Worm (Caenorhabditis elegans) whole organism, L1 larva: Measurements from ENCODE around the gene F32H5.1.

ENCODE experiments used
- C04F5.9 ChIP-seq: sonication (generic microtip); optimal IDR thresholded peaks from 2 replicates; lab custom pipeline; 2016; ENCODE audit warnings: missing genetic modification characterization, missing compliant biosample characterization
- C16A3.4 ChIP-seq: fragments of 150-350 bp; optimal IDR thresholded peaks from 2 replicates; lab custom pipeline; 2014; ENCODE audit warnings: missing biosample characterization, missing genetic modification characterization
- Y116A8C.19 ChIP-seq: sonication (generic microtip); optimal IDR thresholded peaks from 2 replicates; lab custom pipeline; 2016; ENCODE audit warnings: missing compliant biosample characterization, missing genetic modification characterization, borderline replicate concordance
- alr-1 ChIP-seq: fragments of 200-800 bp; sonication (Bioruptor generic); optimal IDR thresholded peaks from 2 replicates; lab custom pipeline; 2018; ENCODE audit warnings: borderline replicate concordance, mild to moderate bottlenecking, missing genetic modification characterization, missing compliant biosample characterization
- aly-2 ChIP-seq: fragments of 150-350 bp; optimal IDR thresholded peaks from 2 replicates; lab custom pipeline; 2014; ENCODE audit warnings: missing biosample characterization, missing genetic modification characterization
- ama-1 ChIP-seq: fragments of 150-350 bp; optimal IDR thresholded peaks from 2 replicates; lab custom pipeline; 2014
- blmp-1 ChIP-seq: fragments of 150-350 bp; optimal IDR thresholded peaks from 2 replicates; lab custom pipeline; 2014; ENCODE audit warnings: missing biosample characterization, missing genetic modification characterization
- ceh-82 ChIP-seq, 3 experiments: fragments of 150-350 bp in 1 of 3; sonication (generic microtip) in 2 of 3; optimal IDR thresholded peaks; 2 replicates each; lab custom pipeline; 2014 to 2017; ENCODE audit warnings: missing biosample characterization in 3 of 3, missing genetic modification characterization in 3 of 3
- ceh-88 ChIP-seq: fragments of 200-800 bp; sonication (Bioruptor generic); IDR thresholded peaks from 2 replicates; pipeline ENCODE4 v1.3.6; 2022; ENCODE audit warnings: missing genetic modification characterization, missing compliant biosample characterization
- ceh-90 ChIP-seq: sonication (generic microtip); optimal IDR thresholded peaks from 2 replicates; lab custom pipeline; 2016; ENCODE audit warnings: missing genetic modification characterization, missing compliant biosample characterization
- dpl-1 ChIP-seq, 3 experiments: fragments of 150-350 bp in 2 of 3; sonication (generic microtip) in 1 of 3; optimal IDR thresholded peaks; 2 replicates each; lab custom pipeline; 2014 to 2017; ENCODE audit warnings: missing biosample characterization in 3 of 3, missing genetic modification characterization in 3 of 3, missing genetic modification reagents in 3 of 3
- efl-1 ChIP-seq, 4 experiments: fragments of 150-350 bp; optimal IDR thresholded peaks in 3 of 4; peaks in 1 of 4; 1 replicate in 1 of 4; 2 replicates in 3 of 4; lab custom pipeline; 2014; ENCODE audit warnings: missing biosample characterization in 2 of 4, missing genetic modification characterization in 2 of 4, missing genetic modification reagents in 2 of 4
- egl-27 ChIP-seq, 2 experiments: fragments of 150-350 bp in 1 of 2; sonication (generic microtip); optimal IDR thresholded peaks; 3 replicates each; lab custom pipeline; 2017 to 2018; ENCODE audit warnings: missing biosample characterization in 2 of 2, missing genetic modification characterization in 2 of 2, missing genetic modification reagents in 2 of 2
- elt-2 ChIP-seq: sonication (generic microtip); optimal IDR thresholded peaks from 2 replicates; lab custom pipeline; 2016; ENCODE audit warnings: missing genetic modification characterization, mild to moderate bottlenecking, inconsistent platforms, missing compliant biosample characterization, missing genetic modification reagents
- elt-3 ChIP-seq, 6 experiments: fragments of 150-350 bp in 1 of 6; sonication (generic microtip); optimal IDR thresholded peaks; 2 replicates each; lab custom pipeline; 2017 to 2018; ENCODE audit warnings: missing biosample characterization in 6 of 6, missing genetic modification characterization in 6 of 6, inconsistent platforms in 1 of 6
- fkh-4 ChIP-seq: sonication (generic microtip); optimal IDR thresholded peaks from 2 replicates; lab custom pipeline; 2016; ENCODE audit warnings: missing compliant biosample characterization, missing genetic modification characterization, borderline replicate concordance
- fos-1 ChIP-seq: fragments of 150-350 bp; optimal IDR thresholded peaks from 2 replicates; lab custom pipeline; 2014; ENCODE audit warnings: missing biosample characterization, missing genetic modification characterization
- grh-1 ChIP-seq: fragments of 200-800 bp; sonication (Bioruptor generic); IDR thresholded peaks from 2 replicates; pipeline ENCODE4 v1.3.6; 2022; ENCODE audit warnings: missing genetic modification reagents, missing genetic modification characterization, missing compliant biosample characterization
- lin-13 ChIP-seq: fragments of 150-350 bp; optimal IDR thresholded peaks from 2 replicates; lab custom pipeline; 2014; ENCODE audit warnings: missing biosample characterization, missing genetic modification reagents, missing genetic modification characterization
- lin-14 ChIP-seq: fragments of 200-800 bp; sonication (Bioruptor generic); optimal IDR thresholded peaks from 2 replicates; lab custom pipeline; 2018; ENCODE audit warnings: mild to moderate bottlenecking, missing genetic modification characterization, moderate library complexity, missing compliant biosample characterization
- lin-35 ChIP-seq, 2 experiments: fragments of 150-350 bp; optimal IDR thresholded peaks; 2 replicates each; lab custom pipeline; 2014; ENCODE audit warnings: missing biosample characterization in 2 of 2, missing genetic modification characterization in 2 of 2, missing genetic modification reagents in 2 of 2
- lir-3 ChIP-seq: sonication (generic microtip); optimal IDR thresholded peaks from 2 replicates; lab custom pipeline; 2016; ENCODE audit warnings: mild to moderate bottlenecking, missing genetic modification characterization, moderate library complexity, missing compliant biosample characterization; ENCODE audit not compliant: poor library complexity
- lsy-2 ChIP-seq, 2 experiments: fragments of 150-350 bp; optimal IDR thresholded peaks; 2 replicates each; lab custom pipeline; 2014; ENCODE audit warnings: missing biosample characterization in 2 of 2, missing genetic modification characterization in 2 of 2
- mdl-1 ChIP-seq, 2 experiments: fragments of 150-350 bp; optimal IDR thresholded peaks; 2 replicates each; lab custom pipeline; 2014 to 2017; ENCODE audit warnings: missing biosample characterization in 2 of 2, missing genetic modification characterization in 2 of 2, inconsistent platforms in 1 of 2
- mef-2 ChIP-seq: fragments of 150-350 bp; optimal IDR thresholded peaks from 2 replicates; lab custom pipeline; 2014; ENCODE audit warnings: missing biosample characterization, missing genetic modification characterization
- mep-1 ChIP-seq: fragments of 150-350 bp; optimal IDR thresholded peaks from 2 replicates; lab custom pipeline; 2014; ENCODE audit warnings: missing biosample characterization, missing genetic modification characterization
- nhr-11 ChIP-seq: fragments of 150-350 bp; optimal IDR thresholded peaks from 2 replicates; lab custom pipeline; 2014; ENCODE audit warnings: missing biosample characterization, missing genetic modification characterization
- nhr-19 ChIP-seq: fragments of 200-800 bp; sonication (Bioruptor generic); conservative IDR thresholded peaks from 2 replicates; pipeline ENCODE4 v1.3.6; 2022; ENCODE audit warnings: missing genetic modification characterization, missing compliant biosample characterization
- nhr-20 ChIP-seq: sonication (generic microtip); optimal IDR thresholded peaks from 2 replicates; lab custom pipeline; 2016; ENCODE audit warnings: mild to moderate bottlenecking, missing genetic modification characterization, missing compliant biosample characterization
- nhr-237 ChIP-seq: fragments of 150-350 bp; optimal IDR thresholded peaks from 2 replicates; lab custom pipeline; 2014; ENCODE audit warnings: missing biosample characterization, missing genetic modification characterization
- nhr-28 ChIP-seq: fragments of 150-350 bp; optimal IDR thresholded peaks from 2 replicates; lab custom pipeline; 2014; ENCODE audit warnings: missing biosample characterization, missing genetic modification characterization
- nhr-47 ChIP-seq: sonication (generic microtip); optimal IDR thresholded peaks from 2 replicates; lab custom pipeline; 2016; ENCODE audit warnings: mild to moderate bottlenecking, missing genetic modification characterization, moderate library complexity, missing compliant biosample characterization
- nhr-71 ChIP-seq: sonication (generic microtip); optimal IDR thresholded peaks from 2 replicates; lab custom pipeline; 2016; ENCODE audit warnings: mild to moderate bottlenecking, missing genetic modification characterization, moderate library complexity, missing compliant biosample characterization
- nhr-84 ChIP-seq: sonication (generic microtip); optimal IDR thresholded peaks from 2 replicates; lab custom pipeline; 2017; ENCODE audit warnings: missing biosample characterization, missing genetic modification characterization
- nhr-85 ChIP-seq: sonication (generic microtip); peaks from one replicate; lab custom pipeline; 2016; ENCODE audit warnings: missing genetic modification characterization, inconsistent platforms, missing compliant biosample characterization
- nhr-90 ChIP-seq: sonication (generic microtip); optimal IDR thresholded peaks from 2 replicates; lab custom pipeline; 2016; ENCODE audit warnings: mild to moderate bottlenecking, missing genetic modification characterization, missing compliant biosample characterization; ENCODE audit not compliant: poor library complexity
- pag-3 ChIP-seq: sonication (generic microtip); optimal IDR thresholded peaks from 2 replicates; lab custom pipeline; 2017; ENCODE audit warnings: missing genetic modification characterization, mild to moderate bottlenecking, missing compliant biosample characterization, antibody characterized with exemption, borderline replicate concordance; ENCODE audit not compliant: insufficient read depth
- pax-3 ChIP-seq: fragments of 200-800 bp; sonication (Bioruptor generic); optimal IDR thresholded peaks from 2 replicates; lab custom pipeline; 2018; ENCODE audit warnings: mild to moderate bottlenecking, missing genetic modification characterization, moderate library complexity, missing compliant biosample characterization
- rnt-1 ChIP-seq: sonication (generic microtip); optimal IDR thresholded peaks from 2 replicates; lab custom pipeline; 2016; ENCODE audit warnings: mild to moderate bottlenecking, missing genetic modification characterization, moderate library complexity, missing compliant biosample characterization
- snu-23 ChIP-seq: sonication (generic microtip); optimal IDR thresholded peaks from 2 replicates; lab custom pipeline; 2016; ENCODE audit warnings: missing genetic modification characterization, missing compliant biosample characterization
- swsn-7 ChIP-seq: sonication (generic microtip); optimal IDR thresholded peaks from 2 replicates; lab custom pipeline; 2016; ENCODE audit warnings: missing genetic modification characterization, missing compliant biosample characterization
- tlp-1 ChIP-seq: fragments of 150-350 bp; optimal IDR thresholded peaks from 2 replicates; lab custom pipeline; 2014; ENCODE audit warnings: missing biosample characterization, missing genetic modification characterization
- unc-62 ChIP-seq: fragments of 150-350 bp; optimal IDR thresholded peaks from 2 replicates; lab custom pipeline; 2014; ENCODE audit warnings: missing biosample characterization, missing genetic modification reagents, missing genetic modification characterization
- vab-15 ChIP-seq: sonication (generic microtip); optimal IDR thresholded peaks from 2 replicates; lab custom pipeline; 2017; ENCODE audit warnings: missing genotype, mild to moderate bottlenecking, missing genetic modification characterization, missing compliant biosample characterization
- xbp-1 ChIP-seq: sonication (generic microtip); optimal IDR thresholded peaks from 2 replicates; lab custom pipeline; 2016; ENCODE audit warnings: missing genetic modification characterization, missing compliant biosample characterization
- zag-1 ChIP-seq: fragments of 150-350 bp; optimal IDR thresholded peaks from 2 replicates; lab custom pipeline; 2014; ENCODE audit warnings: missing biosample characterization, missing genetic modification characterization
- ztf-4 ChIP-seq: fragments of 150-350 bp; optimal IDR thresholded peaks from 2 replicates; lab custom pipeline; 2014; ENCODE audit warnings: missing biosample characterization, missing genetic modification characterization

Gene F32H5.1

DNA sequence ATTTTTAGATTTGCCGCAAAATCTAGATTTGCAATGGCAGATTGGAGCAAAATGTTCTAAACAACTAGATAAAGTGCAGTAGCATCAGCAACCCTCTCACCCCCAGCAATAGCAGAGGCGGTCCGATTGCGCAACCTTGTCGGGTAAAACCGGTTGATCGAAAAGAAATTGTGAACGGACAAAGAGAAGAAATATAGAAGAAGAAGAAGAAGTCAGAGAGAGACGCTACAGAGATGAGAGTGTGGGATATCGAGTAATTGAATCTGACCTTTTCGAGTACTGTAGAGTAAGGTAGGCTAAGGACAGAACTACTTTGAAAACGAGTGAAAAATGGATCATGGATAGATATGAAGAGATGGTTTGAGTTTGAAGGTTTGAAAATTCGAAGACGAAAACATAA lies 18.0 kb upstream of the F32H5.1 start (continued):
- TF ChIP-seq ceh-90: no peak
- peak; percentile 38 for TF ChIP-seq nhr-20 (tag; lab: Kevin White, UChicago)
- peak; percentile 83 for TF ChIP-seq lin-14 (GFP tag; lab: Kevin White, UChicago)
- no peak for TF ChIP-seq mef-2 (tag; lab: Kevin White, UChicago)
- no peak for TF ChIP-seq nhr-84
- TF ChIP-seq swsn-7: no peak
- TF ChIP-seq nhr-71 (tag; lab: Kevin White, UChicago): peak; percentile 19
- TF ChIP-seq nhr-90 (tag; lab: Kevin White, UChicago): peak; percentile 26

- peak in 1 of 3 experiments; percentile 34 for TF ChIP-seq dpl-1 (GFP tag; optimal IDR thresholded peaks at IDR 0.05; lab: Kevin White, UChicago)
- TF ChIP-seq vab-15 (tag; lab: Kevin White, UChicago): no peak
- peak; percentile 56 for TF ChIP-seq nhr-71 (tag; lab: Kevin White, UChicago)
- peak; percentile 97 for TF ChIP-seq nhr-85
- no peak for TF ChIP-seq fkh-4 (tag; lab: Kevin White, UChicago)
- TF ChIP-seq snu-23 (GFP tag; lab: Kevin White, UChicago): peak; percentile 31
- peak; percentile 48 for TF ChIP-seq rnt-1 (tag; lab: Kevin White, UChicago)
- TF ChIP-seq blmp-1: peak; percentile 82
- peak; percentile 42 for TF ChIP-seq ztf-4
- TF ChIP-seq nhr-47 (tag; lab: Kevin White, UChicago): peak; percentile 18
- peak; percentile 14 for TF ChIP-seq lin-13 (GFP tag; lab: Kevin White, UChicago)
- no peak for TF ChIP-seq zag-1 (tag; lab: Kevin White, UChicago)
- peak in 2 of 3 experiments; percentile 13 to 26 for TF ChIP-seq ceh-82 (tag; optimal IDR thresholded peaks at IDR 0.05; lab: Kevin White, UChicago)
- peak; percentile 45 for TF ChIP-seq nhr-90 (tag; lab: Kevin White, UChicago)
- no peak for TF ChIP-seq fos-1 (tag; lab: Kevin White, UChicago)
- TF ChIP-seq lin-35 (GFP tag; optimal IDR thresholded peaks at IDR 0.05; lab: Kevin White, UChicago): peak; percentile 17 to 24
- TF ChIP-seq mep-1 (tag; lab: Kevin White, UChicago): peak; percentile 61
- peak; percentile 19 to 32 for TF ChIP-seq efl-1 (optimal IDR thresholded peaks at IDR 0.05; lab: Kevin White, UChicago)
- TF ChIP-seq efl-1 (GFP tag; optimal IDR thresholded peaks at IDR 0.05 in 1 of 2; lab: Kevin White, UChicago): peak in 1 of 2 experiments; percentile 50
- peak; percentile 84 for TF ChIP-seq lin-14 (GFP tag; lab: Kevin White, UChicago)
- TF ChIP-seq tlp-1: no peak
- peak; percentile 46 for TF ChIP-seq nhr-20 (tag; lab: Kevin White, UChicago)
- TF ChIP-seq lsy-2 (tag; optimal IDR thresholded peaks at IDR 0.05; lab: Kevin White, UChicago): peak; percentile 31 to 61
- TF ChIP-seq C16A3.4 (tag; lab: Kevin White, UChicago): peak; percentile 23
- peak; percentile 94 for TF ChIP-seq grh-1 (GFP tag; lab: Robert Waterston, UW)
- TF ChIP-seq, all 84 proteins: peak for 19
Measured at ce11 chrV:13374532-13374931, 16.7 kb upstream of the F32H5.1 start.

- no peak for TF ChIP-seq rnt-1 (tag; lab: Kevin White, UChicago)
- TF ChIP-seq zag-1 (tag; lab: Kevin White, UChicago): no peak
- TF ChIP-seq mep-1 (tag; lab: Kevin White, UChicago): no peak
- no peak for TF ChIP-seq nhr-19 (GFP tag; lab: Robert Waterston, UW)
- TF ChIP-seq alr-1 (tag; lab: Kevin White, UChicago): no peak
- no peak for TF ChIP-seq nhr-28 (tag; lab: Kevin White, UChicago)
- no peak for TF ChIP-seq nhr-84
- TF ChIP-seq lin-13 (GFP tag; lab: Kevin White, UChicago): no peak
- TF ChIP-seq ama-1 (lab: Kevin White, UChicago): no peak
- no peak for TF ChIP-seq xbp-1
- TF ChIP-seq aly-2 (tag; lab: Kevin White, UChicago): no peak
- no peak for TF ChIP-seq unc-62
- no peak for TF ChIP-seq pag-3 (tag; lab: Kevin White, UChicago)
- peak; percentile 54 for TF ChIP-seq lin-14 (GFP tag; lab: Kevin White, UChicago)
- no peak for TF ChIP-seq Y116A8C.19 (tag; lab: Kevin White, UChicago)
- TF ChIP-seq lin-35 (GFP tag; optimal IDR thresholded peaks at IDR 0.05; lab: Kevin White, UChicago): peak in 1 of 2 experiments; percentile 47
- no peak for TF ChIP-seq ceh-88
- no peak for TF ChIP-seq nhr-11 (tag; lab: Kevin White, UChicago)
- no peak for TF ChIP-seq nhr-237 (tag; lab: Kevin White, UChicago)
- TF ChIP-seq C04F5.9: no peak
- TF ChIP-seq egl-27 (tag; optimal IDR thresholded peaks at IDR 0.05; lab: Kevin White, UChicago): no peak
- peak; percentile 20 for TF ChIP-seq pax-3 (tag; lab: Kevin White, UChicago)
- TF ChIP-seq elt-2: peak; percentile 94
- TF ChIP-seq lir-3 (tag; lab: Kevin White, UChicago): no peak
- no peak for TF ChIP-seq mdl-1 (tag; optimal IDR thresholded peaks at IDR 0.05; lab: Kevin White, UChicago)
- TF ChIP-seq elt-3 (tag; optimal IDR thresholded peaks at IDR 0.05; lab: Kevin White, UChicago): peak in 4 of 6 experiments; percentile 18 to 68 (median 58)
Measured at ce11 chrV:13373643-13374042, 15.8 kb upstream of the F32H5.1 start.
